Worm (Caenorhabditis elegans): ENCODE results near the gene ras-1.

ce11 chrII:12346289-12346989, 5.6 kb downstream of the ras-1 start:
- TF ChIP-seq him-1 (tag; optimal IDR thresholded peaks at IDR 0.05): no peak
- TF ChIP-seq dao-5 (tag; optimal IDR thresholded peaks at IDR 0.05): no peak
